Fruit fly (Drosophila melanogaster) whole organism, prepupa: ENCODE data around the gene Sfxn2.

Experiments
- CG7368 ChIP-seq: fragments of 200-800 bp; sonication (Bioruptor generic); optimal IDR thresholded peaks from 3 replicates; lab custom pipeline; 2016; ENCODE audit warnings: missing biosample characterization, missing genetic modification characterization
- CG8632 ChIP-seq: fragments of 200-800 bp; sonication (Bioruptor generic); optimal IDR thresholded peaks from 3 replicates; lab custom pipeline; 2016; ENCODE audit warnings: missing biosample characterization, missing genetic modification characterization
- Eip78C ChIP-seq: fragments of 200-800 bp; sonication (Bioruptor generic); peaks from one replicate; lab custom pipeline; 2016; ENCODE audit warnings: missing biosample characterization, missing genetic modification characterization
- Eip93F ChIP-seq: fragments of 200-800 bp; sonication (Bioruptor generic); optimal IDR thresholded peaks from 2 replicates; lab custom pipeline; 2016; ENCODE audit warnings: missing biosample characterization, mild to moderate bottlenecking, missing genetic modification characterization
- Lpt ChIP-seq: fragments of 200-800 bp; sonication (Bioruptor generic); optimal IDR thresholded peaks from 3 replicates; lab custom pipeline; 2016; ENCODE audit warnings: missing biosample characterization, missing genetic modification characterization
- Smox ChIP-seq: fragments of 200-800 bp; sonication (Bioruptor generic); optimal IDR thresholded peaks from 3 replicates; lab custom pipeline; 2016; ENCODE audit warnings: missing biosample characterization, missing genetic modification characterization

- TF ChIP-seq CG8632 (GFP tag; lab: Kevin White, UChicago) (no peak), Smox (GFP tag; lab: Kevin White, UChicago) (no peak), Eip93F (GFP tag; lab: Kevin White, UChicago) (no peak), Lpt (GFP tag; lab: Kevin White, UChicago) (no peak), CG7368 (GFP tag; lab: Kevin White, UChicago) (no peak), Eip78C (GFP tag; lab: Kevin White, UChicago) (no peak)
These were observed 48.9 kb upstream of the Sfxn2 start for dm6 chr3L:19014090-19014489.
